Fruit fly (Drosophila melanogaster) whole organism: Measurements from ENCODE around the gene lili.

Experiments
- CG8478 ChIP-seq: fragments of >200 bp; optimal IDR thresholded peaks from 2 replicates; lab custom pipeline; 2018; ENCODE audit warnings: inconsistent platforms
- Dll ChIP-seq: fragments of >200 bp; optimal IDR thresholded peaks from 2 replicates; lab custom pipeline; 2017
- EcR ChIP-seq, 2 experiments: fragments of >200 bp; optimal IDR thresholded peaks; 2 replicates each; lab custom pipeline; 2017; ENCODE audit warnings: missing biosample characterization in 2 of 2, missing genetic modification characterization in 2 of 2, missing genetic modification reagents in 2 of 2
- pan ChIP-seq: fragments of >200 bp; optimal IDR thresholded peaks from 2 replicates; lab custom pipeline; 2017
- psq ChIP-seq: fragments of >200 bp; optimal IDR thresholded peaks from 2 replicates; lab custom pipeline; 2017
- usp ChIP-seq: fragments of >200 bp; optimal IDR thresholded peaks from 2 replicates; lab custom pipeline; 2017; ENCODE audit warnings: missing biosample characterization, missing genetic modification characterization, mixed read lengths

dm6 chr3R:24807321-24807720 is 6.5 kb downstream of the lili start, which contains the start of gene CG6980:
- TF ChIP-seq CG8478 (lab: Kevin White, UChicago) (no peak), pan (lab: Kevin White, UChicago) (no peak), usp (GFP tag; lab: Kevin White, UChicago) (no peak), EcR (GFP tag; optimal IDR thresholded peaks at IDR 0.05; lab: Kevin White, UChicago) (no peak), Dll (lab: Kevin White, UChicago) (no peak), psq (lab: Kevin White, UChicago) (no peak)
